Fruit fly (Drosophila melanogaster) whole organism, embryonic: ENCODE data around the gene CG14731.
A peak's percentile ranks its signal among the peaks of the same experiment; 100 is the strongest.

ENCODE experiments used
- B-H1 ChIP-seq: fragments of 200-800 bp; sonication (Bioruptor generic); IDR thresholded peaks from 3 replicates; pipeline ENCODE4 v1.3.6; 2022; ENCODE audit warnings: missing biosample characterization, missing genetic modification characterization
- BtbVII ChIP-seq: fragments of 200-800 bp; sonication (Bioruptor generic); optimal IDR thresholded peaks from 3 replicates; lab custom pipeline; 2017; ENCODE audit warnings: missing biosample characterization, mild to moderate bottlenecking, missing genetic modification characterization
- CG10366 ChIP-seq: fragments of 200-800 bp; sonication (Bioruptor generic); IDR thresholded peaks from 2 replicates; pipeline ENCODE4 v1.3.6; 2022; ENCODE audit warnings: missing biosample characterization, missing genetic modification characterization
- CG11085 ChIP-seq: fragments of 200-800 bp; sonication (Bioruptor generic); IDR thresholded peaks from 2 replicates; pipeline ENCODE4 v1.3.6; 2022; ENCODE audit warnings: missing biosample characterization, missing genetic modification characterization
- CG11398 ChIP-seq: fragments of 200-800 bp; sonication (Bioruptor generic); optimal IDR thresholded peaks from 2 replicates; lab custom pipeline; 2016; ENCODE audit warnings: missing biosample characterization, missing genetic modification characterization
- CG11504 ChIP-seq: fragments of 200-800 bp; sonication (Bioruptor generic); optimal IDR thresholded peaks from 3 replicates; lab custom pipeline; 2019; ENCODE audit warnings: missing biosample characterization, mild to moderate bottlenecking, missing genetic modification characterization, moderate library complexity
- CG12236 ChIP-seq: fragments of 200-800 bp; sonication (Bioruptor generic); optimal IDR thresholded peaks from 2 replicates; lab custom pipeline; 2016; ENCODE audit warnings: missing biosample characterization, missing genetic modification characterization
- CG14667 ChIP-seq: fragments of 200-800 bp; sonication (Bioruptor generic); IDR thresholded peaks from 2 replicates; pipeline ENCODE4 v1.3.6; 2022; ENCODE audit warnings: missing biosample characterization, missing genetic modification characterization
- CG14710 ChIP-seq: fragments of 200-800 bp; sonication (Bioruptor generic); optimal IDR thresholded peaks from 3 replicates; lab custom pipeline; 2019; ENCODE audit warnings: missing biosample characterization, mild to moderate bottlenecking, missing genetic modification characterization, moderate library complexity
- CG15696 ChIP-seq: fragments of 200-800 bp; sonication (Bioruptor generic); optimal IDR thresholded peaks from 2 replicates; lab custom pipeline; 2019; ENCODE audit warnings: missing biosample characterization, mild to moderate bottlenecking, missing genetic modification characterization, moderate library complexity
- CG17186 ChIP-seq: fragments of 200-800 bp; sonication (Bioruptor generic); optimal IDR thresholded peaks from 3 replicates; lab custom pipeline; 2017; ENCODE audit warnings: missing biosample characterization, missing genetic modification reagents, missing genetic modification characterization
- CG17568 ChIP-seq: fragments of 200-800 bp; sonication (Bioruptor generic); optimal IDR thresholded peaks from 2 replicates; lab custom pipeline; 2018; ENCODE audit warnings: missing biosample characterization, mild to moderate bottlenecking, missing genetic modification characterization, moderate library complexity
- CG18262 ChIP-seq: fragments of 200-800 bp; optimal IDR thresholded peaks from 3 replicates; lab custom pipeline; 2019; ENCODE audit warnings: missing biosample characterization, mild to moderate bottlenecking, missing genetic modification characterization, moderate library complexity
- CG2202 ChIP-seq: fragments of 200-800 bp; sonication (Bioruptor generic); optimal IDR thresholded peaks from 2 replicates; lab custom pipeline; 2018; ENCODE audit warnings: missing biosample characterization, mild to moderate bottlenecking, missing genetic modification characterization
- CG30403 ChIP-seq: fragments of 200-800 bp; sonication (Bioruptor generic); optimal IDR thresholded peaks from 3 replicates; lab custom pipeline; 2016; ENCODE audit warnings: missing biosample characterization, missing genetic modification characterization
- CG33557 ChIP-seq: fragments of 200-800 bp; sonication (Bioruptor generic); optimal IDR thresholded peaks from 2 replicates; lab custom pipeline; 2019; ENCODE audit warnings: missing biosample characterization, mild to moderate bottlenecking, missing genetic modification characterization, moderate library complexity
- CG6689 ChIP-seq: fragments of 200-800 bp; sonication (Bioruptor generic); IDR thresholded peaks from 2 replicates; pipeline ENCODE4 v1.3.6; 2022; ENCODE audit warnings: missing biosample characterization, missing genetic modification characterization
- CG6791 ChIP-seq: fragments of 200-800 bp; sonication (Bioruptor generic); IDR thresholded peaks from 3 replicates; pipeline ENCODE4 v1.3.6; 2022; ENCODE audit warnings: missing biosample characterization, missing genetic modification characterization; ENCODE audit not compliant: partially characterized antibody
- CG7839 ChIP-seq: fragments of 200-800 bp; sonication (Bioruptor generic); optimal IDR thresholded peaks from 3 replicates; lab custom pipeline; 2018; ENCODE audit warnings: missing biosample characterization, mild to moderate bottlenecking, missing genetic modification characterization, moderate library complexity
- CG8359 ChIP-seq: fragments of 200-800 bp; sonication (Bioruptor generic); optimal IDR thresholded peaks from 2 replicates; lab custom pipeline; 2017; ENCODE audit warnings: missing biosample characterization, mild to moderate bottlenecking, missing genetic modification characterization, borderline replicate concordance
- CG8944 ChIP-seq: fragments of 200-800 bp; sonication (Bioruptor generic); optimal IDR thresholded peaks from 3 replicates; lab custom pipeline; 2016; ENCODE audit warnings: missing biosample characterization, missing genetic modification characterization
- CG9609 ChIP-seq: fragments of 200-800 bp; sonication (Bioruptor generic); optimal IDR thresholded peaks from 3 replicates; lab custom pipeline; 2016; ENCODE audit warnings: missing biosample characterization, missing genetic modification characterization
- CTCF ChIP-seq: fragments of 200-800 bp; sonication (Bioruptor generic); optimal IDR thresholded peaks from 2 replicates; lab custom pipeline; 2017; ENCODE audit warnings: missing biosample characterization, mild to moderate bottlenecking, missing genetic modification characterization, moderate library complexity
- Dbx ChIP-seq: fragments of 200-800 bp; sonication (Bioruptor generic); IDR thresholded peaks from 3 replicates; pipeline ENCODE4 v1.3.6; 2022; ENCODE audit warnings: missing biosample characterization, missing genetic modification characterization
- Deaf1 ChIP-seq: fragments of 200-800 bp; optimal IDR thresholded peaks from 3 replicates; lab custom pipeline; 2019; ENCODE audit warnings: missing biosample characterization, mild to moderate bottlenecking, missing genetic modification characterization, moderate library complexity
- Dek ChIP-seq: fragments of 200-800 bp; sonication (Bioruptor generic); optimal IDR thresholded peaks from 3 replicates; lab custom pipeline; 2019; ENCODE audit warnings: missing biosample characterization, mild to moderate bottlenecking, missing genetic modification characterization, moderate library complexity
- E2f1 ChIP-seq: fragments of 200-800 bp; sonication (Bioruptor generic); IDR thresholded peaks from 2 replicates; pipeline ENCODE4 v1.3.6; 2022; ENCODE audit warnings: missing biosample characterization, missing genetic modification characterization
- Elba2 ChIP-seq: fragments of 200-800 bp; sonication (Bioruptor generic); optimal IDR thresholded peaks from 3 replicates; lab custom pipeline; 2016; ENCODE audit warnings: missing biosample characterization, missing genetic modification characterization
- Kr ChIP-seq: fragments of 200-800 bp; sonication (Bioruptor generic); optimal IDR thresholded peaks from 2 replicates; lab custom pipeline; 2017; ENCODE audit warnings: missing biosample characterization, mild to moderate bottlenecking, missing genetic modification characterization
- Med ChIP-seq: fragments of 200-800 bp; sonication (Bioruptor generic); peaks from one replicate; lab custom pipeline; 2016; ENCODE audit warnings: missing biosample characterization, missing genetic modification characterization, mild to moderate bottlenecking, inconsistent platforms, moderate library complexity
- Myb ChIP-seq: fragments of 200-800 bp; sonication (Bioruptor generic); optimal IDR thresholded peaks from 2 replicates; lab custom pipeline; 2016; ENCODE audit warnings: missing biosample characterization, missing genetic modification characterization
- NC2α ChIP-seq: fragments of 200-800 bp; sonication (Bioruptor generic); optimal IDR thresholded peaks from 2 replicates; lab custom pipeline; 2016; ENCODE audit warnings: missing biosample characterization, missing genetic modification characterization
- Rfx ChIP-seq: fragments of 200-800 bp; sonication (Bioruptor generic); IDR thresholded peaks from 2 replicates; pipeline ENCODE4 v1.3.6; 2022; ENCODE audit warnings: missing biosample characterization, missing genetic modification characterization
- Six4 ChIP-seq: fragments of 200-800 bp; sonication (Bioruptor generic); optimal IDR thresholded peaks from 2 replicates; lab custom pipeline; 2016; ENCODE audit warnings: missing biosample characterization, missing genetic modification characterization
- abd-A ChIP-seq: fragments of 200-800 bp; sonication (Bioruptor generic); optimal IDR thresholded peaks from 3 replicates; lab custom pipeline; 2019; ENCODE audit warnings: missing biosample characterization, mild to moderate bottlenecking, missing genetic modification characterization, moderate library complexity
- al ChIP-seq: fragments of 200-800 bp; sonication (Bioruptor generic); IDR thresholded peaks from 2 replicates; pipeline ENCODE4 v1.3.6; 2022; ENCODE audit warnings: missing biosample characterization, missing genetic modification characterization
- br ChIP-seq: fragments of >200 bp; optimal IDR thresholded peaks from 2 replicates; lab custom pipeline; 2017
- dmrt99B ChIP-seq: fragments of 200-800 bp; sonication (Bioruptor generic); optimal IDR thresholded peaks from 2 replicates; lab custom pipeline; 2018; ENCODE audit warnings: missing biosample characterization, mild to moderate bottlenecking, missing genetic modification characterization, moderate library complexity
- dpn ChIP-seq, 2 experiments: fragments of 200-800 bp; sonication (Bioruptor generic); optimal IDR thresholded peaks; 3 replicates each; lab custom pipeline; 2016; ENCODE audit warnings: missing biosample characterization in 2 of 2, missing genetic modification characterization in 2 of 2
- fu2 ChIP-seq: fragments of 200-800 bp; sonication (Bioruptor generic); optimal IDR thresholded peaks from 2 replicates; lab custom pipeline; 2016; ENCODE audit warnings: missing biosample characterization, missing genetic modification characterization
- hbn ChIP-seq: fragments of 200-800 bp; sonication (Bioruptor generic); IDR thresholded peaks from 2 replicates; pipeline ENCODE4 v1.3.6; 2022; ENCODE audit warnings: missing biosample characterization, missing genetic modification characterization; ENCODE audit not compliant: partially characterized antibody
- her ChIP-seq: fragments of 200-800 bp; sonication (Bioruptor generic); optimal IDR thresholded peaks from 2 replicates; lab custom pipeline; 2016; ENCODE audit warnings: missing biosample characterization, missing genetic modification characterization
- kni ChIP-seq: fragments of 200-800 bp; sonication (Bioruptor generic); optimal IDR thresholded peaks from 3 replicates; lab custom pipeline; 2017; ENCODE audit warnings: mild to moderate bottlenecking, missing biosample characterization, missing genetic modification reagents, missing genetic modification characterization
- mld ChIP-seq: fragments of 200-800 bp; sonication (Bioruptor generic); IDR thresholded peaks from 3 replicates; pipeline ENCODE4 v1.3.6; 2022; ENCODE audit warnings: missing biosample characterization, missing genetic modification characterization; ENCODE audit not compliant: partially characterized antibody
- pzg ChIP-seq: fragments of 200-800 bp; sonication (Bioruptor generic); optimal IDR thresholded peaks from 3 replicates; lab custom pipeline; 2018; ENCODE audit warnings: missing biosample characterization, mild to moderate bottlenecking, missing genetic modification characterization, moderate library complexity
- ro ChIP-seq: fragments of 200-800 bp; sonication (Bioruptor generic); IDR thresholded peaks from 2 replicates; pipeline ENCODE4 v1.3.6; 2022; ENCODE audit warnings: missing biosample characterization, missing genetic modification characterization
- sisA ChIP-seq: fragments of 200-800 bp; sonication (Bioruptor generic); IDR thresholded peaks from 2 replicates; pipeline ENCODE4 v1.3.6; 2022; ENCODE audit warnings: missing biosample characterization, missing genetic modification characterization
- sob ChIP-seq: fragments of 200-800 bp; sonication (Bioruptor generic); IDR thresholded peaks from 2 replicates; pipeline ENCODE4 v1.3.6; 2022; ENCODE audit warnings: missing biosample characterization, missing genetic modification characterization
- stwl ChIP-seq: fragments of 200-800 bp; sonication (Bioruptor generic); optimal IDR thresholded peaks from 3 replicates; lab custom pipeline; 2018; ENCODE audit warnings: missing biosample characterization, mild to moderate bottlenecking, missing genetic modification characterization, moderate library complexity
- trem ChIP-seq: fragments of 200-800 bp; optimal IDR thresholded peaks from 3 replicates; lab custom pipeline; 2019; ENCODE audit warnings: missing biosample characterization, mild to moderate bottlenecking, missing genetic modification characterization, moderate library complexity
- zen ChIP-seq: fragments of 200-800 bp; sonication (Bioruptor generic); optimal IDR thresholded peaks from 3 replicates; lab custom pipeline; 2018; ENCODE audit warnings: missing biosample characterization, mild to moderate bottlenecking, missing genetic modification characterization, moderate library complexity

Gene CG14731

dm6 chr3R:11930962-11931361, at the start of gene CG14731:
Gene CG14731, plus strand, starts transcription at chr3R:11931262.
- TF ChIP-seq stwl (tag; lab: Kevin White, UChicago) (no peak), CG30403 (GFP tag; lab: Kevin White, UChicago) (no peak), zen (no peak), E2f1 (no peak), CG14710 (tag; lab: Kevin White, UChicago) (no peak), kni (GFP tag; lab: Kevin White, UChicago) (no peak), CG14667 (GFP tag; lab: Robert Waterston, UW) (no peak), sob (GFP tag; lab: Robert Waterston, UW) (no peak), CG17568 (GFP tag; lab: Kevin White, UChicago) (no peak), CG17186 (GFP tag; lab: Kevin White, UChicago) (no peak), ro (no peak), Myb (no peak), CG8359 (GFP tag; lab: Kevin White, UChicago) (no peak), Rfx (GFP tag; lab: Robert Waterston, UW) (no peak), pzg (GFP tag; lab: Kevin White, UChicago) (no peak), trem (tag; lab: Kevin White, UChicago) (no peak), CG6791 (GFP tag; lab: Robert Waterston, UW) (no peak), fu2 (GFP tag; lab: Kevin White, UChicago) (no peak), CG7839 (no peak), al (GFP tag; lab: Robert Waterston, UW) (no peak)

- TF ChIP-seq NC2α (peak; percentile 9), CG18262 (peak; percentile 80), BtbVII (GFP tag; lab: Kevin White, UChicago) (peak; percentile 7), CTCF (GFP tag; lab: Kevin White, UChicago) (peak; percentile 33), B-H1 (GFP tag; lab: Robert Waterston, UW) (peak; percentile 77), CG12236 (GFP tag; lab: Kevin White, UChicago) (no peak), Dek (tag; lab: Kevin White, UChicago) (peak; percentile 86), sisA (GFP tag; lab: Robert Waterston, UW) (peak; percentile 85), abd-A (tag; lab: Kevin White, UChicago) (no peak), Med (peak; percentile 90), CG17186 (GFP tag; lab: Kevin White, UChicago) (peak; percentile 40), mld (no peak), Elba2 (GFP tag; lab: Kevin White, UChicago) (peak; percentile 32), her (GFP tag; lab: Kevin White, UChicago) (no peak), CG11085 (GFP tag; lab: Robert Waterston, UW) (peak; percentile 69), CG15696 (tag; lab: Kevin White, UChicago) (peak; percentile 92), dmrt99B (peak; percentile 76), CG8944 (GFP tag; lab: Kevin White, UChicago) (peak; percentile 64), Six4 (GFP tag; lab: Kevin White, UChicago) (peak; percentile 79), CG2202 (tag; lab: Kevin White, UChicago) (peak; percentile 50), Kr (GFP tag; lab: Kevin White, UChicago) (no peak), dpn (GFP tag; optimal IDR thresholded peaks at IDR 0.05; lab: Kevin White, UChicago) (peak; percentile 80 to 87), CG10366 (GFP tag; lab: Robert Waterston, UW) (peak; percentile 84), CG33557 (GFP tag; lab: Kevin White, UChicago) (peak; percentile 68), ro (peak; percentile 34; the same call in 1 of the 2 replicates), br (no peak), CG6689 (GFP tag; lab: Robert Waterston, UW) (peak; percentile 75), hbn (GFP tag; lab: Robert Waterston, UW) (no peak), trem (tag; lab: Kevin White, UChicago) (peak; percentile 95), Dbx (peak; percentile 78), CG11504 (tag; lab: Kevin White, UChicago) (peak; percentile 86), Deaf1 (tag; lab: Kevin White, UChicago) (peak; percentile 43), CG11398 (GFP tag; lab: Kevin White, UChicago) (no peak), CG9609 (GFP tag; lab: Kevin White, UChicago) (peak; percentile 13)
Observed at dm6 chr3R:11882506-11882953, 48.5 kb upstream of the CG14731 start, which contains the start of the genes CG6962 and CG31368. Gene CG6962, minus strand, starts transcription at chr3R:11882534. Gene CG31368, plus strand, starts transcription at chr3R:11882790.
